Worm (Caenorhabditis elegans) whole organism, midembryonic: Measurements from ENCODE around the gene sru-8.

ENCODE experiments used
- T22C8.4 ChIP-seq: fragments of 200-800 bp; sonication (Bioruptor generic); IDR thresholded peaks from 2 replicates; pipeline ENCODE4 v1.3.6; 2022; ENCODE audit warnings: missing genetic modification characterization, missing compliant biosample characterization
- cog-1 ChIP-seq: sonication (generic microtip); optimal IDR thresholded peaks from 2 replicates; lab custom pipeline; 2016; ENCODE audit warnings: missing genetic modification characterization, missing compliant biosample characterization
- flt-1 ChIP-seq: fragments of 200-800 bp; sonication (Bioruptor generic); IDR thresholded peaks from 2 replicates; pipeline ENCODE4 v1.3.6; 2022; ENCODE audit warnings: missing genetic modification characterization, missing compliant biosample characterization
- klf-2 ChIP-seq: fragments of 200-800 bp; sonication (Bioruptor generic); conservative IDR thresholded peaks from 2 replicates; pipeline ENCODE4 v1.3.6; 2022; ENCODE audit warnings: missing genetic modification reagents, missing genetic modification characterization, missing compliant biosample characterization
- med-1 ChIP-seq: sonication (generic microtip); optimal IDR thresholded peaks from 2 replicates; lab custom pipeline; 2017; ENCODE audit warnings: missing genetic modification characterization, mild to moderate bottlenecking, missing compliant biosample characterization, antibody characterized with exemption, missing genetic modification reagents; ENCODE audit not compliant: insufficient read depth
- ref-1 ChIP-seq: fragments of 200-800 bp; sonication (Bioruptor generic); conservative IDR thresholded peaks from 2 replicates; pipeline ENCODE4 v1.3.6; 2022; ENCODE audit warnings: missing genetic modification reagents, missing genetic modification characterization, missing compliant biosample characterization
- tab-1 ChIP-seq: fragments of 200-800 bp; sonication (Bioruptor generic); IDR thresholded peaks from 2 replicates; pipeline ENCODE4 v1.3.6; 2022; ENCODE audit warnings: missing genetic modification characterization, missing compliant biosample characterization
- ztf-23 ChIP-seq: fragments of 200-800 bp; sonication (Bioruptor generic); IDR thresholded peaks from 2 replicates; pipeline ENCODE4 v1.3.6; 2022; ENCODE audit warnings: missing genetic modification reagents, missing genetic modification characterization, missing compliant biosample characterization
- ztf-29 ChIP-seq: fragments of 200-800 bp; sonication (Bioruptor generic); IDR thresholded peaks from 2 replicates; pipeline ENCODE4 v1.3.6; 2022; ENCODE audit warnings: missing genetic modification reagents, missing genetic modification characterization, missing compliant biosample characterization

Gene sru-8

ce11 chrV:9855920-9856852 lies 12.5 kb downstream of the sru-8 start:
- TF ChIP-seq T22C8.4 (GFP tag; lab: Robert Waterston, UW) (no peak), ztf-29 (no peak), cog-1 (tag; lab: Kevin White, UChicago) (peak; percentile 31), med-1 (GFP tag; lab: Kevin White, UChicago) (no peak), ref-1 (GFP tag; lab: Robert Waterston, UW) (no peak), klf-2 (GFP tag; lab: Robert Waterston, UW) (no peak), tab-1 (GFP tag; lab: Robert Waterston, UW) (no peak)

ce11 chrV:9856978-9857377 lies 13.3 kb downstream of the sru-8 start:
- TF ChIP-seq ztf-29 (no peak), klf-2 (GFP tag; lab: Robert Waterston, UW) (no peak), ztf-23 (GFP tag; lab: Robert Waterston, UW) (no peak), T22C8.4 (GFP tag; lab: Robert Waterston, UW) (no peak), cog-1 (tag; lab: Kevin White, UChicago) (no peak), tab-1 (GFP tag; lab: Robert Waterston, UW) (no peak), flt-1 (GFP tag; lab: Robert Waterston, UW) (no peak), ref-1 (GFP tag; lab: Robert Waterston, UW) (no peak)

- no peak for TF ChIP-seq flt-1 (GFP tag; lab: Robert Waterston, UW)
- no peak for TF ChIP-seq T22C8.4 (GFP tag; lab: Robert Waterston, UW)
- no peak for TF ChIP-seq ztf-23 (GFP tag; lab: Robert Waterston, UW)
Observed at ce11 chrV:9859863-9860262, 16.2 kb downstream of the sru-8 start, which contains the start of gene lsy-12. lsy-12 (minus strand) TSS chrV:9859963.

ce11 chrV:9860337-9860736 lies 16.7 kb downstream of the sru-8 start:
- no peak for TF ChIP-seq ref-1 (GFP tag; lab: Robert Waterston, UW)

- TF ChIP-seq T22C8.4 (GFP tag; lab: Robert Waterston, UW): no peak
- no peak for TF ChIP-seq med-1 (GFP tag; lab: Kevin White, UChicago)
- no peak for TF ChIP-seq tab-1 (GFP tag; lab: Robert Waterston, UW)
- no peak for TF ChIP-seq klf-2 (GFP tag; lab: Robert Waterston, UW)
- TF ChIP-seq flt-1 (GFP tag; lab: Robert Waterston, UW): no peak
- no peak for TF ChIP-seq ref-1 (GFP tag; lab: Robert Waterston, UW)
- TF ChIP-seq cog-1 (tag; lab: Kevin White, UChicago): no peak
- TF ChIP-seq ztf-29: no peak
- TF ChIP-seq ztf-23 (GFP tag; lab: Robert Waterston, UW): no peak
Observed at ce11 chrV:9868311-9868710, 24.6 kb downstream of the sru-8 start, which contains the start of gene srab-17. srab-17 (minus strand) TSS chrV:9868411.

- TF ChIP-seq ztf-23 (GFP tag; lab: Robert Waterston, UW) (no peak), T22C8.4 (GFP tag; lab: Robert Waterston, UW) (no peak), ztf-29 (no peak), ref-1 (GFP tag; lab: Robert Waterston, UW) (no peak), med-1 (GFP tag; lab: Kevin White, UChicago) (no peak), tab-1 (GFP tag; lab: Robert Waterston, UW) (no peak), cog-1 (tag; lab: Kevin White, UChicago) (no peak), flt-1 (GFP tag; lab: Robert Waterston, UW) (no peak), klf-2 (GFP tag; lab: Robert Waterston, UW) (no peak)
Observed at ce11 chrV:9871339-9871738, 27.7 kb downstream of the sru-8 start, which contains the start of gene srab-18. srab-18 (minus strand) TSS chrV:9871439.

ce11 chrV:9879404-9879803 lies 35.7 kb downstream of the sru-8 start, which contains the start of gene srab-26:
srab-26 (minus strand) TSS chrV:9879504.
- TF ChIP-seq ztf-23 (GFP tag; lab: Robert Waterston, UW): no peak
- TF ChIP-seq klf-2 (GFP tag; lab: Robert Waterston, UW): no peak

- no peak for TF ChIP-seq T22C8.4 (GFP tag; lab: Robert Waterston, UW)
- no peak for TF ChIP-seq klf-2 (GFP tag; lab: Robert Waterston, UW)
- no peak for TF ChIP-seq ref-1 (GFP tag; lab: Robert Waterston, UW)
- no peak for TF ChIP-seq tab-1 (GFP tag; lab: Robert Waterston, UW)
- TF ChIP-seq ztf-23 (GFP tag; lab: Robert Waterston, UW): no peak
- no peak for TF ChIP-seq ztf-29
- TF ChIP-seq med-1 (GFP tag; lab: Kevin White, UChicago): no peak
- no peak for TF ChIP-seq flt-1 (GFP tag; lab: Robert Waterston, UW)
- TF ChIP-seq cog-1 (tag; lab: Kevin White, UChicago): no peak
Observed at ce11 chrV:9879867-9880266, 36.2 kb downstream of the sru-8 start, which contains the start of gene sdz-31. sdz-31 (plus strand) TSS chrV:9880167.

- TF ChIP-seq ref-1 (GFP tag; lab: Robert Waterston, UW) (no peak), klf-2 (GFP tag; lab: Robert Waterston, UW) (no peak), flt-1 (GFP tag; lab: Robert Waterston, UW) (no peak), T22C8.4 (GFP tag; lab: Robert Waterston, UW) (no peak), cog-1 (tag; lab: Kevin White, UChicago) (no peak), ztf-29 (no peak), med-1 (GFP tag; lab: Kevin White, UChicago) (no peak), tab-1 (GFP tag; lab: Robert Waterston, UW) (no peak)
Observed at ce11 chrV:9885918-9886488, 42.3 kb downstream of the sru-8 start, which contains the start of gene clp-9. clp-9 (minus strand) TSS chrV:9885968.
